Worm (Caenorhabditis elegans) whole organism, mixed stage, embryonic: ENCODE measurements around the gene nca-2.
"Not testable (repeated sequence)": the region's sequence is repeated elsewhere in the genome, so short reads cannot be mapped to it uniquely, and the experiment has no call there.

ENCODE experiments used
- M03D4.4 ChIP-seq: sonication (generic microtip); optimal IDR thresholded peaks from 2 replicates; lab custom pipeline; 2017; ENCODE audit warnings: mild to moderate bottlenecking, missing genetic modification characterization, missing compliant biosample characterization
- bed-3 ChIP-seq: fragments of 200-800 bp; sonication (Bioruptor generic); optimal IDR thresholded peaks from 3 replicates; lab custom pipeline; 2018; ENCODE audit warnings: mild to moderate bottlenecking, missing genetic modification characterization, moderate library complexity, missing compliant biosample characterization
- ceh-83 ChIP-seq: fragments of 200-800 bp; sonication (Bioruptor generic); optimal IDR thresholded peaks from 2 replicates; lab custom pipeline; 2018; ENCODE audit warnings: mild to moderate bottlenecking, missing genetic modification characterization, missing compliant biosample characterization
- ces-1 ChIP-seq: fragments of 150-350 bp; optimal IDR thresholded peaks from 2 replicates; lab custom pipeline; 2014; ENCODE audit warnings: missing biosample characterization, missing genetic modification reagents, missing genetic modification characterization
- cnd-1 ChIP-seq: fragments of 200-800 bp; sonication (Bioruptor generic); optimal IDR thresholded peaks from 2 replicates; lab custom pipeline; 2018; ENCODE audit warnings: mild to moderate bottlenecking, missing genetic modification characterization, missing compliant biosample characterization
- drap-1 ChIP-seq: fragments of 200-800 bp; sonication (Bioruptor generic); optimal IDR thresholded peaks from 3 replicates; lab custom pipeline; 2018; ENCODE audit warnings: mild to moderate bottlenecking, missing genetic modification characterization, missing compliant biosample characterization
- elt-1 ChIP-seq: sonication (generic microtip); optimal IDR thresholded peaks from 2 replicates; lab custom pipeline; 2017; ENCODE audit warnings: missing genetic modification characterization, mild to moderate bottlenecking, missing compliant biosample characterization, antibody characterized with exemption, moderate library complexity, borderline replicate concordance; ENCODE audit not compliant: insufficient read depth
- hlh-1 ChIP-seq: fragments of 150-350 bp; optimal IDR thresholded peaks from 2 replicates; lab custom pipeline; 2014; ENCODE audit warnings: missing biosample characterization, missing genetic modification reagents, missing genetic modification characterization
- lin-13 ChIP-seq: fragments of 150-350 bp; optimal IDR thresholded peaks from 2 replicates; lab custom pipeline; 2014; ENCODE audit warnings: missing biosample characterization, missing genetic modification characterization
- lin-32 ChIP-seq: fragments of 200-800 bp; sonication (Bioruptor generic); optimal IDR thresholded peaks from 2 replicates; lab custom pipeline; 2018; ENCODE audit warnings: mild to moderate bottlenecking, missing genetic modification characterization, missing compliant biosample characterization
- lsy-2 ChIP-seq: fragments of 150-350 bp; optimal IDR thresholded peaks from 2 replicates; lab custom pipeline; 2014; ENCODE audit warnings: missing biosample characterization, missing genetic modification characterization
- mab-5 ChIP-seq: fragments of 150-350 bp; optimal IDR thresholded peaks from 2 replicates; lab custom pipeline; 2014; ENCODE audit warnings: missing biosample characterization, missing genetic modification characterization
- mep-1 ChIP-seq: fragments of 150-350 bp; optimal IDR thresholded peaks from 2 replicates; lab custom pipeline; 2017; ENCODE audit warnings: missing biosample characterization, missing genetic modification reagents, missing genetic modification characterization, inconsistent platforms
- nhr-12 ChIP-seq: fragments of 150-350 bp; optimal IDR thresholded peaks from 2 replicates; lab custom pipeline; 2014; ENCODE audit warnings: missing biosample characterization, missing genetic modification characterization
- nhr-2 ChIP-seq: fragments of 150-350 bp; optimal IDR thresholded peaks from 2 replicates; lab custom pipeline; 2014; ENCODE audit warnings: missing biosample characterization, missing genetic modification characterization
- nhr-28 ChIP-seq: fragments of 150-350 bp; optimal IDR thresholded peaks from 2 replicates; lab custom pipeline; 2014; ENCODE audit warnings: missing biosample characterization, missing genetic modification characterization
- nhr-76 ChIP-seq: sonication (generic microtip); optimal IDR thresholded peaks from 2 replicates; lab custom pipeline; 2017; ENCODE audit warnings: missing biosample characterization, missing genetic modification characterization
- pha-4 ChIP-seq: fragments of 150-350 bp; optimal IDR thresholded peaks from 2 replicates; lab custom pipeline; 2018; ENCODE audit warnings: missing biosample characterization, missing genetic modification reagents, missing genetic modification characterization
- sem-2 ChIP-seq: fragments of 200-800 bp; sonication (Bioruptor generic); optimal IDR thresholded peaks from 2 replicates; lab custom pipeline; 2018; ENCODE audit warnings: mild to moderate bottlenecking, missing genetic modification characterization, missing compliant biosample characterization
- snpc-4 ChIP-seq: fragments of 150-350 bp; optimal IDR thresholded peaks from 2 replicates; lab custom pipeline; 2014; ENCODE audit warnings: missing biosample characterization, missing genetic modification characterization
- sptf-1 ChIP-seq: sonication (generic microtip); optimal IDR thresholded peaks from 2 replicates; lab custom pipeline; 2017; ENCODE audit warnings: mild to moderate bottlenecking, missing genetic modification characterization, moderate library complexity, missing compliant biosample characterization
- tbx-8 ChIP-seq: fragments of 200-800 bp; sonication (Bioruptor generic); optimal IDR thresholded peaks from 2 replicates; lab custom pipeline; 2018; ENCODE audit warnings: mild to moderate bottlenecking, missing genetic modification characterization, moderate library complexity, missing compliant biosample characterization
- unc-120 ChIP-seq: sonication (generic microtip); optimal IDR thresholded peaks from 2 replicates; lab custom pipeline; 2017; ENCODE audit warnings: missing genetic modification characterization, missing compliant biosample characterization; ENCODE audit not compliant: poor library complexity, severe bottlenecking
- unc-39 ChIP-seq: fragments of 150-350 bp; optimal IDR thresholded peaks from 2 replicates; lab custom pipeline; 2014; ENCODE audit warnings: missing biosample characterization, missing genetic modification characterization
- unc-62 ChIP-seq: fragments of 150-350 bp; optimal IDR thresholded peaks from 2 replicates; lab custom pipeline; 2014; ENCODE audit warnings: missing biosample characterization, missing genetic modification reagents, missing genetic modification characterization
- zip-8 ChIP-seq: fragments of 150-350 bp; optimal IDR thresholded peaks from 2 replicates; lab custom pipeline; 2014; ENCODE audit warnings: missing biosample characterization, missing genetic modification characterization
- ztf-11 ChIP-seq: fragments of 150-350 bp; optimal IDR thresholded peaks from 2 replicates; lab custom pipeline; 2014; ENCODE audit warnings: missing biosample characterization, missing genetic modification characterization

The nca-2 gene

DNA sequence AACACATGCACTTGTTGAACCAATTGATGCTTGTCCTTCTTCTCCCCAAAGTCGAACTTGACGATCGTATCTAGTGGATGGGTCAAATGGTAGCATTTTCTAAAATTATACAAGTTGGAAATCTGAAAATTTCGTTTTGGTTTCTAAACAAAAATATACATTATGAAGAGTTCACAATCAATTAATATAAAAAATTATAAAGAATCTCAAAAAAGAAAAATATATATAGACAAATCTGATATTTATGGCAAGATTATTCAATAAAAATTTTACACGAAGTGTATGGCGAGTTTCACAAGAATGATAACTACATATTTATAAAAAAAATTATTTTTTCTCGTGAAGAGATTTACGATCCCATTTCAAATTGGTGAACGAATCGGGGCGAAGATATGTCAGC, 45.1 kb upstream of the nca-2 start, which contains the start of gene ula-1:
Gene ula-1 (minus strand): TSS at position 101 of the 400 bp plus-strand sequence.
- TF ChIP-seq ces-1 (GFP tag; lab: Kevin White, UChicago) (no peak), unc-120 (no peak), mep-1 (tag; lab: Kevin White, UChicago) (no peak), lin-32 (GFP tag; lab: Kevin White, UChicago) (no peak)

DNA sequence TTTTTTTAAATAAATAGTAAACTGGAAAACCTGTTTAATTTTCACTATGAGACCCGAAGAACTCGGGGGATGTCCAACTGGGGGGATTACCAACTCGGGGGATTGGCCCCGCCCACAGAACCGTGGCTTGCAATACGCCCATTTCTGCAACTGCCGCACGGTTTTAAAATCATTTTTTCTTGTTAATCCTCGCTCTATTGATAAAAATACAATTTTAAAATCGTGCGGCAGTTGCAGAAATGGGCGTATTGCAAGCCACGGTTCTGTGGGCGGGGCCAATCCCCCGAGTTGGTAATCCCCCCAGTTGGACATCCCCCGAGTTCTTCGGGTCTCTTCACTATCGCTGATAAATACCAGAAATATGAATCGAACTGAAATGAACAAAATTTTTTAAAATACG, 43.4 kb upstream of the nca-2 start, which contains the start of gene mmab-1:
Gene mmab-1 (minus strand): TSS at position 95 of the 400 bp plus-strand sequence.
- not testable (repeated sequence) for TF ChIP-seq hlh-1, elt-1, tbx-8

DNA sequence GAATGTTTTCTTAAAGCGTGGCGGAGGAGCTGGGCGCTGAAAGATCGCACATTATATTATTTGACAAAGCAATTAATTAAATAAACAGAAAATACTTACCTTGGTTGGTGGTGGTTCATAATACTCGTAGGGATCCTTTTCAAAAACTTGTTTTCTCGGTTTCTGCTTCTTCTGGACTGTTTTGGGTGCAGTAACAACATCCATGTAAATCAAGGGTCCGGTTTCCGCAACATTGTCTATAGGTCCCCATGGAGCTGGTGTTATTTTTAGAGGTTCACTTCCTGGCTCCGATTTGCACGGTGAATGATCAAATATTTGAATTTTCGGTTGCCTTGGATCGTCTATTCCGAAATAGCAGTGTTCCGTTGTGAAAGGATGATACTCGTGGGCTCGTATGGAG, 41.2 kb upstream of the nca-2 start:
- TF ChIP-seq unc-120: no peak

DNA sequence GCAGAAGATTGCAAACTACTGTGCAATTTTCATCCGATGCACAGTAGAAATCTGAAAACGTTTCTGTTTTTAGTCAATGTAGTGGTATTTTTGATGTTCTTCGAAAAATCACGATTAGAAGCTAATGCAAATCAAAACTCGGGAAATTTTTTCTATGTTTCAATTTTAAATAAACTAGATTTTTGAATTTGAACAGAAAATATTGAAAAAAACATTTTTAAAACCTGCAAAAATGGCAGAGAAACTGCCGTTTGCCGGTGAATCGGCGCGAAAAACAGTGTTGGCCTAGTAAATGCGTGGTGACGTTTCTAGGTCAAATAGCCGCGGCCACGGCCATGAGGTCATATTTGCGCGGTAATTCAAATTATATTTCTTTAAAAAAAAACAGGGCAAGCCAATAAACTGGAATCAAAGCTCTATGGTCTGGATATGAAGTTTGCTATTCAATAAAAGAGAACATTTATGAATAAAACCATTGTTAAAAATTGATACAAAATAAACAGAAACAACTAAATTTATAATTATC, 35.2 kb upstream of the nca-2 start, which contains the start of gene set-2:
Gene set-2 (minus strand): TSS at position 51 of the 526 bp plus-strand sequence.
- TF ChIP-seq ztf-11 (no peak), lsy-2 (tag; lab: Kevin White, UChicago) (peak; percentile 15), nhr-28 (tag; lab: Kevin White, UChicago) (no peak), pha-4 (tag; lab: Kevin White, UChicago) (peak; percentile 9), bed-3 (GFP tag; lab: Kevin White, UChicago) (no peak), ces-1 (GFP tag; lab: Kevin White, UChicago) (peak; percentile 21), sptf-1 (tag; lab: Kevin White, UChicago) (peak; percentile 66)

DNA sequence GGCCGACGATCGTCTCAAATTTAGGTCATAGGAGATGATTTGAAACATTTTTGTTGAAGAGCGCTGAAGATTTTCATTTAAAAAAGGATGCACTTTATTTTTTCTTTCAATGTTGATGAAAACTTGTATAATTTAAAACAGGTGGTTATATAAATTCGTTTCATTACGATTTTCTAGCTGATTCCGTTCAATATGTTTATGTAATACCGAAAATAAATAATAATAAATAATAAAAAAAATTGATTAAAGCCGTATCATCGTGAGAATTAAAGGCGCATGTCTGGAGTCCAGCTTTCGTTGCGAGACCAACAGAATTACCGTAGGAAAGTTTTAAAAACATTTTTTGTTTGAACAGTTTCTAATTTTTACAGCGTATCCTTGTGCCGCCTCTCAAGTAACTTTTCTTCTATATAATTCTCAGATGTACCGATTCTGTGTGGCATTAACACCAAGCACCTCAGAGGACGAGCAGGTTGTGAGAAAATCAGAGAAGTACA, 33.1 kb upstream of the nca-2 start, which contains the start of the genes C26E6.12 and eri-9:
Gene C26E6.12 (minus strand): TSS at position 51 of the 497 bp plus-strand sequence.
Gene eri-9 (plus strand): TSS at position 248 of the 497 bp plus-strand sequence.
- TF ChIP-seq elt-1 (no peak), sem-2 (GFP tag; lab: Kevin White, UChicago) (no peak), cnd-1 (tag; lab: Kevin White, UChicago) (no peak), ces-1 (GFP tag; lab: Kevin White, UChicago) (no peak), nhr-28 (tag; lab: Kevin White, UChicago) (no peak), unc-39 (tag; lab: Kevin White, UChicago) (no peak), nhr-2 (tag; lab: Kevin White, UChicago) (no peak), drap-1 (GFP tag; lab: Kevin White, UChicago) (no peak), snpc-4 (tag; lab: Kevin White, UChicago) (no peak), lsy-2 (tag; lab: Kevin White, UChicago) (no peak), tbx-8 (no peak), lin-32 (GFP tag; lab: Kevin White, UChicago) (no peak), lin-13 (tag; lab: Kevin White, UChicago) (no peak), unc-62 (GFP tag; lab: Kevin White, UChicago) (no peak)

DNA sequence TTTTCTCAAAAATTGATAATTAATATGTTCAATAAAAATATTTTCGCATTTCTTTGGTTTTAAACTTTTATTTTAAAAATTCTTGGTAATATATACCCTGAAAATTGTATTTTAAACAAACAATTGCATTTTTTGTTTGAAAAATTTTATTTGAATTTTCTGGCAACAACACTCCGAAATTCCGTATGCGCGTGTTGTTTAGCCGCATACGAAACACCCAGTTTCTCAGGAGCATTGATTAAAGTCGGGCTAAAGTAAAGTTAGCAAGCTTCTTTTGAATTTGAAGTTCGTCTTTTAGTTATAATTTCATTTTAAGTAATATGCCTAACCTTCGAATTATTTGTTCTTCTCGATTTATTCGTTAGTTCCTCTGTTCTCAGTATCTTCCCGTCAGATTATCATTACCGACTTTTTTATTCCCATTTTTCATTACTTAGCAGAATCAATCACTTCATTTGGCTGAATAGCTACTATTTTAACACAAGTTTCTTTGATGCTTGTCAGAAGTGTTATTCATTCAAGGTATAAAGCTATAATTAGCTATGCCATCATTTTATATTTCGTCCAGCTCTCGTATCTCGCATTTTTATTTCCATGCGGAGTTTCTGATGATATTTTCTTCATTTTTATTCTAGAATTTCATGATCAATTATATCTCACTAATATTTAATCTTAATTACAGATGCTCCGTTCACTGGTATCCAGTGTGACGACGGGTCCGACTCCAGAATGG, 30.3 kb upstream of the nca-2 start, which contains the start of gene mrps-18C:
Gene mrps-18C (plus strand): TSS at position 683 of the 733 bp plus-strand sequence.
- TF ChIP-seq bed-3 (GFP tag; lab: Kevin White, UChicago) (no peak), zip-8 (no peak), unc-62 (GFP tag; lab: Kevin White, UChicago) (no peak), lin-32 (GFP tag; lab: Kevin White, UChicago) (no peak), M03D4.4 (tag; lab: Kevin White, UChicago) (no peak), cnd-1 (tag; lab: Kevin White, UChicago) (no peak), mep-1 (tag; lab: Kevin White, UChicago) (no peak), nhr-76 (tag; lab: Kevin White, UChicago) (no peak), sptf-1 (tag; lab: Kevin White, UChicago) (no peak), mab-5 (tag; lab: Kevin White, UChicago) (no peak), elt-1 (no peak), nhr-12 (tag; lab: Kevin White, UChicago) (no peak), ceh-83 (GFP tag; lab: Kevin White, UChicago) (no peak), hlh-1 (no peak)
